Worm (Caenorhabditis elegans) whole organism, young adult: Measurements from ENCODE around the gene insc-1.

Source experiments
- nfyb-1 ChIP-seq: fragments of 200-800 bp; sonication (Bioruptor generic); IDR thresholded peaks from 2 replicates; pipeline ENCODE4 v1.3.6; 2022; ENCODE audit warnings: missing genetic modification reagents, missing genetic modification characterization, missing compliant biosample characterization
- pha-4 ChIP-seq: fragments of 150-350 bp; sonication (generic microtip); optimal IDR thresholded peaks from 2 replicates; lab custom pipeline; 2014; ENCODE audit warnings: missing biosample characterization, missing genetic modification reagents, missing genetic modification characterization

ce11 chrII:7356773-7357172 lies 1.9 kb upstream of the insc-1 start:
- TF ChIP-seq nfyb-1 (GFP tag; lab: Robert Waterston, UW), result no peak
- TF ChIP-seq pha-4 (tag; lab: Kevin White, UChicago), result no peak
